Fruit fly (Drosophila melanogaster) whole organism, adult: Measurements from ENCODE around the gene janA.

Source experiments
- CG1620 ChIP-seq: fragments of 200-800 bp; sonication (Bioruptor generic); optimal IDR thresholded peaks from 2 replicates; lab custom pipeline; 2016; ENCODE audit warnings: missing biosample characterization, missing genetic modification characterization
- CG33017 ChIP-seq: fragments of 200-800 bp; sonication (Bioruptor generic); optimal IDR thresholded peaks from 2 replicates; lab custom pipeline; 2018; ENCODE audit warnings: missing biosample characterization, mild to moderate bottlenecking, missing genetic modification characterization, moderate library complexity
- CG5204 ChIP-seq: fragments of 200-800 bp; sonication (Bioruptor generic); optimal IDR thresholded peaks from 2 replicates; lab custom pipeline; 2016; ENCODE audit warnings: missing biosample characterization, missing genetic modification characterization
- CG7045 ChIP-seq: fragments of 200-800 bp; sonication (Bioruptor generic); optimal IDR thresholded peaks from 2 replicates; lab custom pipeline; 2017; ENCODE audit warnings: missing biosample characterization, mild to moderate bottlenecking, missing genetic modification characterization
- Hr96 ChIP-seq: fragments of 200-800 bp; sonication (Bioruptor generic); optimal IDR thresholded peaks from 2 replicates; lab custom pipeline; 2016; ENCODE audit warnings: missing biosample characterization, missing genetic modification characterization
- Mnt ChIP-seq: fragments of 200-800 bp; sonication (Bioruptor generic); optimal IDR thresholded peaks from 2 replicates; lab custom pipeline; 2016; ENCODE audit warnings: missing biosample characterization, mild to moderate bottlenecking, missing genetic modification characterization
- bab1 ChIP-seq: fragments of 200-800 bp; sonication (Bioruptor generic); optimal IDR thresholded peaks from 3 replicates; lab custom pipeline; 2019; ENCODE audit warnings: missing biosample characterization, mild to moderate bottlenecking, missing genetic modification characterization, moderate library complexity
- cnc ChIP-seq, 2 experiments: fragments of >200 bp; optimal IDR thresholded peaks; 2 replicates each; lab custom pipeline; 2017
- kay ChIP-seq: fragments of 200-800 bp; sonication (Bioruptor generic); peaks from one replicate; lab custom pipeline; 2016; ENCODE audit warnings: missing biosample characterization, missing genetic modification characterization, borderline replicate concordance
- ovo ChIP-seq: fragments of 200-800 bp; sonication (Bioruptor generic); optimal IDR thresholded peaks from 2 replicates; lab custom pipeline; 2016; ENCODE audit warnings: missing biosample characterization, missing genetic modification characterization
- tj ChIP-seq: fragments of 200-800 bp; sonication (Bioruptor generic); optimal IDR thresholded peaks from 3 replicates; lab custom pipeline; 2017; ENCODE audit warnings: missing biosample characterization, mild to moderate bottlenecking, missing genetic modification characterization, moderate library complexity
- toe ChIP-seq: fragments of 200-800 bp; sonication (Bioruptor generic); optimal IDR thresholded peaks from 2 replicates; lab custom pipeline; 2016; ENCODE audit warnings: missing biosample characterization, missing genetic modification characterization

DNA sequence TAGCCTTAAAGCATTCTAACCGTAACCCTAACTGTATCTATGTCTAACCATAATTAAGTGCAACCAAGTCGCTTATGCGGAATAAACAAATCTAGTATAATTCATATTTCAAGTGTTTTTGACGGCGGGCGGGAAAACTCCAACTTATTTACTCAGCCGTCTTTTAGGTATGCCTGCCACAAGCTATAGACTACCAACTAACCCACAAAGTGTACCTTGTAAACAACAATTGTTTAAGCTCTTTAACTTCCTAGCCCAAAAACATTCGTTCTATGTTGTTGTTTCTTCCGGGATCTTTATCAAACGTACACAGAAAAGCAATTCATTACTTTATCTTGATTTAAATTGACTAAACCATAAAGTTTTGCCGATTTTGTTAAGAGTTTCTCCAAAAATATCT, 48.7 kb downstream of the janA start:
- TF ChIP-seq Mnt (GFP tag; lab: Kevin White, UChicago) (no peak), CG1620 (no peak), ovo (no peak), toe (GFP tag; lab: Kevin White, UChicago) (no peak), CG5204 (GFP tag; lab: Kevin White, UChicago) (no peak), tj (no peak), Hr96 (GFP tag; lab: Kevin White, UChicago) (no peak), kay (no peak), bab1 (GFP tag; lab: Kevin White, UChicago) (no peak), CG33017 (tag; lab: Kevin White, UChicago) (no peak), cnc (optimal IDR thresholded peaks at IDR 0.05; lab: Kevin White, UChicago) (no peak), CG7045 (GFP tag; lab: Kevin White, UChicago) (no peak)
